Worm (Caenorhabditis elegans): Measurements from ENCODE around the gene pho-10.

- TF ChIP-seq ZK546.5 (tag; optimal IDR thresholded peaks at IDR 0.05) (no peak), nhr-11 (tag; optimal IDR thresholded peaks at IDR 0.05) (no peak), fos-1 (tag; optimal IDR thresholded peaks at IDR 0.05) (no peak), nhr-12 (tag; optimal IDR thresholded peaks at IDR 0.05) (no peak), lin-15B (tag; optimal IDR thresholded peaks at IDR 0.05) (no peak), nhr-43 (tag; optimal IDR thresholded peaks at IDR 0.05; ENCODE audit: poor library complexity, severe bottlenecking) (no peak), nhr-76 (tag; optimal IDR thresholded peaks at IDR 0.05) (no peak), ceh-82 (tag; optimal IDR thresholded peaks at IDR 0.05) (no peak), nhr-237 (tag; optimal IDR thresholded peaks at IDR 0.05) (no peak)
Observed at ce11 chrII:9948662-9949061, 28.3 kb upstream of the pho-10 start.
